Worm (Caenorhabditis elegans): ENCODE results near the gene F49H6.5.

Gene F49H6.5

DNA sequence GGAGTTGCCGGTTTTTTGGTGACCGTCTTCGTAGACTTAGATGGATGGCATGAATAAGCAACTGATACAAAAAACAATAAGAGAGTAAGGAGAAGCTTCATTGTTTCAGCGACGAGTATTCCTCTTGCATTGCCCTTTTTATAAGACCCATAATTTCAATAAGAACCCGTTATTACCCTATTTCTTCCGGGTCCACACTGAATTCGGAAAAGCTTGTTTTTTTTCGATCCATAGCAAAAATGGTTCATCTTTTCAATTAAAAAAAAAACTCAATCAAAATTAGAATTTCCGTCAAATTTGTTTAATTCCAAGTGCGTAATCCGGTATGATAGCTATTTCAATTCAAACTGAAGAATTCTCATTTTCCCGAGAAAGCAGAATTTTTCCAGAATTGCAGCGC is 36.0 kb upstream of the F49H6.5 start, which contains the start of gene Y102A5C.40:
Gene Y102A5C.40, minus strand, starts transcription at position 101 of the 400 bp plus-strand sequence.
- TF ChIP-seq hlh-8 (tag; optimal IDR thresholded peaks at IDR 0.05) (no peak), eyg-1 (tag; optimal IDR thresholded peaks at IDR 0.05) (no peak), ceh-2 (tag; optimal IDR thresholded peaks at IDR 0.05) (no peak), pag-3 (tag; optimal IDR thresholded peaks at IDR 0.05; ENCODE audit: borderline replicate concordance) (no peak)

DNA sequence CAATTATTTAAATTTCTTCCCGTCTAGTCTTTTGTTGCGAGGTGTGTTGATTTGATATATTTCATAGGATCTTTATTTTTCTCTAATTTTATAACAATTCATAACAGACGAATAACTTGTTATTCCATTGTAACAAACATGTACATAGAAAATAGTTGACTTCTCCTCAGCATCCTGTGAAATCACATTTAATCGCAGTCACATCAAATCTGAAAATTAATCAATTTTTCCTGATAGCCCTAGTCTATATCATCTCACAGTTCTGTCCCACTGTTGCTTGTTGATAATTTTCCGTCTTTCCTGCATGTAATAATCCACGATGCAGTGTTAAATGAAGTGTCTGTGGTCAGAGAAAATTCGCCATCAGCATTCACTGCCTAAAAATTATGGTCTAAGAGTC is 35.3 kb upstream of the F49H6.5 start:
- TF ChIP-seq unc-3 (GFP tag; conservative IDR thresholded peaks at IDR 0.05) = no peak
- TF ChIP-seq unc-3 (tag; optimal IDR thresholded peaks at IDR 0.05) = no peak
- TF ChIP-seq fkh-6 (tag; optimal IDR thresholded peaks at IDR 0.05) = no peak
- TF ChIP-seq ttx-3 (tag; optimal IDR thresholded peaks at IDR 0.05) = no peak
- TF ChIP-seq nhr-232 (tag; optimal IDR thresholded peaks at IDR 0.05) = no peak
- TF ChIP-seq dve-1 (tag; optimal IDR thresholded peaks at IDR 0.05) = no peak
- no peak for TF ChIP-seq eyg-1 (tag; optimal IDR thresholded peaks at IDR 0.05)
- TF ChIP-seq ama-1 (optimal IDR thresholded peaks at IDR 0.05) = no peak
- TF ChIP-seq unc-42 (tag; optimal IDR thresholded peaks at IDR 0.05) = no peak
- TF ChIP-seq ceh-9 (tag; optimal IDR thresholded peaks at IDR 0.05) = no peak
- no peak for TF ChIP-seq gmeb-2 (tag; optimal IDR thresholded peaks at IDR 0.05)
- TF ChIP-seq pqm-1 (tag; optimal IDR thresholded peaks at IDR 0.05) = no peak
- no peak for TF ChIP-seq npax-4 (tag; optimal IDR thresholded peaks at IDR 0.05)
- no peak for TF ChIP-seq hlh-6 (tag; optimal IDR thresholded peaks at IDR 0.05)
- no peak for TF ChIP-seq pha-2 (tag; optimal IDR thresholded peaks at IDR 0.05)
- TF ChIP-seq pat-9 (tag; optimal IDR thresholded peaks at IDR 0.05) = no peak
- TF ChIP-seq mec-3 (tag; optimal IDR thresholded peaks at IDR 0.05; ENCODE audit: borderline replicate concordance) = no peak
- no peak for TF ChIP-seq pax-1 (tag; optimal IDR thresholded peaks at IDR 0.05)

DNA sequence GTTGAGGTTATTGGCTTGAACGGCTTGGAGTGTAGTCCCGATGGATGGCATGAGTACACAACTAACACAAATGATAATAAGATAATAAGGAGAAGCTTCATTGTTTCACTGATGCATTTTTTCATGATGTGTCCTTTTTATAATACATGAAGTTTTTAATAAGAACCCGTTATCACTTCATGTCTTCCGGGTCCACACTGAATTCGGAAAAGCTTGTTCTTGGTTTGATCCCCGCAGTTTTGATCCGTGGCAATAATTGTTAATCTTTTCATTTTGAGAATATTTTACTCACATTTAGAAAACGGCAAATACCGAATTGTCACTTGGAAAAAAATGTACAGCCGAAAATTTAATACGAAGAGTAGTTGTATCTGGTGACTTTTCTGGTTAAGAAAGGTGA is 34.4 kb upstream of the F49H6.5 start, which contains the start of gene Y102A5C.27:
Gene Y102A5C.27, minus strand, starts transcription at position 101 of the 400 bp plus-strand sequence.
- no peak for TF ChIP-seq sdc-2 (tag; optimal IDR thresholded peaks at IDR 0.05)
- no peak for TF ChIP-seq ceh-6 (GFP tag; optimal IDR thresholded peaks at IDR 0.05)
- no peak for TF ChIP-seq tbx-2 (tag; optimal IDR thresholded peaks at IDR 0.05)
- no peak for TF ChIP-seq fkh-10 (GFP tag; optimal IDR thresholded peaks at IDR 0.05)
- no peak for TF ChIP-seq ceh-18 (tag; optimal IDR thresholded peaks at IDR 0.05)
- no peak for TF ChIP-seq che-1 (tag; optimal IDR thresholded peaks at IDR 0.05)
- TF ChIP-seq Y22D7AL.16 (tag; optimal IDR thresholded peaks at IDR 0.05) = no peak
- no peak for TF ChIP-seq nhr-11 (tag; optimal IDR thresholded peaks at IDR 0.05)
- TF ChIP-seq ztf-16 (tag; optimal IDR thresholded peaks at IDR 0.05) = no peak
- TF ChIP-seq ets-4 (tag; optimal IDR thresholded peaks at IDR 0.05) = no peak
- no peak for TF ChIP-seq T23F11.4 (GFP tag; optimal IDR thresholded peaks at IDR 0.05)
- no peak for TF ChIP-seq elt-2 (tag; optimal IDR thresholded peaks at IDR 0.05)
- TF ChIP-seq ama-1 (optimal IDR thresholded peaks at IDR 0.05) = no peak
- no peak for TF ChIP-seq lin-11 (tag; optimal IDR thresholded peaks at IDR 0.05)
- TF ChIP-seq hlh-30 (tag; optimal IDR thresholded peaks at IDR 0.05; ENCODE audit: insufficient read depth) = no peak

DNA sequence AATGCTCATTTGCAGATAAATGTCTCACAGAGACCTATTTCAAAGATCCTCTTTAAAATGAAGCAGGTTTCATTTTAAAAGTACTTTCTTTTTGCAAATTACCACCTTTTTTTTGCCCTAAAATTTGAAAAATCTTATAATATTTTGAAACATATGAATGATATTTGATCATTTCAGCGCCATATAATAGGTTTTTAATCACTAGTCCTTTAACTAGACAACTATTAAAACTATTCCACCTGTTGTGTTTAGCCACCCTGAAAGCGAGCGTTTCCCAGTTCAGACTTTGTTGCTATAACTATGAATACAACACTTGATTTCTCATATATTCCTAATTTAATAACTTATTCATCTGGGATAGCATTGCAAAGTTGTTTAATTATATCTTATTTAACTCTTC is 31.3 kb upstream of the F49H6.5 start, which contains the start of gene srz-95:
Gene srz-95, plus strand, starts transcription at position 301 of the 400 bp plus-strand sequence.
- TF ChIP-seq K09A11.1 (tag; optimal IDR thresholded peaks at IDR 0.05; ENCODE audit: insufficient read depth) (no peak), pha-2 (tag; optimal IDR thresholded peaks at IDR 0.05) (no peak), ceh-34 (tag; optimal IDR thresholded peaks at IDR 0.05) (no peak), pqm-1 (tag; optimal IDR thresholded peaks at IDR 0.05) (no peak), C38D4.7 (GFP tag; optimal IDR thresholded peaks at IDR 0.05) (no peak), K02D7.2 (tag; optimal IDR thresholded peaks at IDR 0.05) (no peak), fkh-10 (GFP tag; optimal IDR thresholded peaks at IDR 0.05) (no peak), hlh-30 (tag; optimal IDR thresholded peaks at IDR 0.05; ENCODE audit: insufficient read depth) (no peak), che-1 (tag; optimal IDR thresholded peaks at IDR 0.05) (no peak), tbx-7 (tag; optimal IDR thresholded peaks at IDR 0.05) (no peak), ets-4 (tag; optimal IDR thresholded peaks at IDR 0.05) (no peak), ceh-24 (tag; optimal IDR thresholded peaks at IDR 0.05) (no peak), elt-2 (tag; optimal IDR thresholded peaks at IDR 0.05) (no peak), ceh-2 (tag; optimal IDR thresholded peaks at IDR 0.05) (no peak), ceh-45 (GFP tag; IDR thresholded peaks at IDR 0.05) (no peak), madf-2 (tag; optimal IDR thresholded peaks at IDR 0.05) (no peak), pros-1 (tag; optimal IDR thresholded peaks at IDR 0.05) (no peak), pax-1 (tag; optimal IDR thresholded peaks at IDR 0.05) (no peak), ceh-30 (tag; optimal IDR thresholded peaks at IDR 0.05) (no peak)
